Fruit fly (Drosophila melanogaster) whole organism, embryonic: ENCODE results near the gene Chchd2.

Source experiments
- ATbp ChIP-seq: fragments of 200-800 bp; sonication (Bioruptor generic); optimal IDR thresholded peaks from 2 replicates; lab custom pipeline; 2017; ENCODE audit warnings: missing biosample characterization, mild to moderate bottlenecking, missing genetic modification characterization, missing genetic modification reagents
- Awh ChIP-seq: fragments of 200-800 bp; sonication (Bioruptor generic); IDR thresholded peaks from 2 replicates; pipeline ENCODE4, ENCODE4 v1.3.6; 2022; ENCODE audit warnings: missing biosample characterization, missing genetic modification characterization
- C15 ChIP-seq: fragments of 200-800 bp; sonication (Bioruptor generic); IDR thresholded peaks from 3 replicates; pipeline ENCODE4 v1.3.6; 2022; ENCODE audit warnings: missing biosample characterization, missing genetic modification characterization
- CG10462 ChIP-seq: fragments of 200-800 bp; sonication (Bioruptor generic); optimal IDR thresholded peaks from 2 replicates; lab custom pipeline; 2016; ENCODE audit warnings: missing biosample characterization, missing genetic modification characterization
- CG10959 ChIP-seq: fragments of 200-800 bp; sonication (Bioruptor generic); IDR thresholded peaks from 2 replicates; pipeline ENCODE4 v1.3.6; 2022; ENCODE audit warnings: missing biosample characterization, missing genetic modification characterization
- CG11085 ChIP-seq: fragments of 200-800 bp; sonication (Bioruptor generic); IDR thresholded peaks from 2 replicates; pipeline ENCODE4 v1.3.6; 2022; ENCODE audit warnings: missing biosample characterization, missing genetic modification characterization
- CG11695 ChIP-seq: fragments of 200-800 bp; sonication (Bioruptor generic); IDR thresholded peaks from 3 replicates; pipeline ENCODE4 v1.3.6; 2022; ENCODE audit warnings: missing biosample characterization, missing genetic modification characterization
- CG11696 ChIP-seq: fragments of 200-800 bp; sonication (Bioruptor generic); IDR thresholded peaks from 2 replicates; pipeline ENCODE4 v1.3.6; 2022; ENCODE audit warnings: missing biosample characterization, missing genetic modification characterization
- CG12391 ChIP-seq: fragments of 200-800 bp; sonication (Bioruptor generic); optimal IDR thresholded peaks from 3 replicates; lab custom pipeline; 2018; ENCODE audit warnings: missing biosample characterization, mild to moderate bottlenecking, missing genetic modification characterization, moderate library complexity
- CG13296 ChIP-seq: fragments of 200-800 bp; sonication (Bioruptor generic); optimal IDR thresholded peaks from 3 replicates; lab custom pipeline; 2018; ENCODE audit warnings: missing biosample characterization, mild to moderate bottlenecking, missing genetic modification characterization
- CG15269 ChIP-seq: fragments of 200-800 bp; sonication (Bioruptor generic); optimal IDR thresholded peaks from 2 replicates; lab custom pipeline; 2018; ENCODE audit warnings: missing biosample characterization, mild to moderate bottlenecking, missing genetic modification characterization, moderate library complexity
- CG1529 ChIP-seq: fragments of 200-800 bp; sonication (Bioruptor generic); optimal IDR thresholded peaks from 3 replicates; lab custom pipeline; 2018; ENCODE audit warnings: missing biosample characterization, missing genetic modification characterization
- CG16813 ChIP-seq: fragments of 200-800 bp; sonication (Bioruptor generic); IDR thresholded peaks from 3 replicates; pipeline ENCODE4 v1.3.6; 2022; ENCODE audit warnings: missing biosample characterization, missing genetic modification characterization; ENCODE audit not compliant: partially characterized antibody
- CG17912 ChIP-seq: fragments of 200-800 bp; sonication (Bioruptor generic); optimal IDR thresholded peaks from 2 replicates; lab custom pipeline; 2018; ENCODE audit warnings: missing biosample characterization, mild to moderate bottlenecking, missing genetic modification characterization
- CG3838 ChIP-seq: fragments of 200-800 bp; sonication (Bioruptor generic); optimal IDR thresholded peaks from 3 replicates; lab custom pipeline; 2016; ENCODE audit warnings: missing biosample characterization, missing genetic modification characterization
- CG4282 ChIP-seq: fragments of 200-800 bp; sonication (Bioruptor generic); optimal IDR thresholded peaks from 2 replicates; lab custom pipeline; 2016; ENCODE audit warnings: missing biosample characterization, missing genetic modification characterization
- CG7271 ChIP-seq: fragments of 200-800 bp; sonication (Bioruptor generic); optimal IDR thresholded peaks from 2 replicates; lab custom pipeline; 2018; ENCODE audit warnings: missing biosample characterization, mild to moderate bottlenecking, missing genetic modification characterization, moderate library complexity
- CG8765 ChIP-seq: fragments of 200-800 bp; sonication (Bioruptor generic); IDR thresholded peaks from 2 replicates; pipeline ENCODE4 v1.3.6; 2022; ENCODE audit warnings: missing biosample characterization, missing genetic modification characterization
- Dfd ChIP-seq, 2 experiments: fragments of >200 bp; optimal IDR thresholded peaks; 2 replicates each; lab custom pipeline; 2017; ENCODE audit warnings: missing biosample characterization in 2 of 2, missing genetic modification characterization in 2 of 2
- Doc3 ChIP-seq: fragments of 200-800 bp; sonication (Bioruptor generic); IDR thresholded peaks from 3 replicates; pipeline ENCODE4 v1.3.6; 2022; ENCODE audit warnings: missing biosample characterization, missing genetic modification characterization; ENCODE audit not compliant: partially characterized antibody
- Fer1 ChIP-seq: fragments of 200-800 bp; sonication (Bioruptor generic); optimal IDR thresholded peaks from 2 replicates; lab custom pipeline; 2017; ENCODE audit warnings: missing biosample characterization, mild to moderate bottlenecking, missing genetic modification characterization
- H15 ChIP-seq: fragments of 200-800 bp; sonication (Bioruptor generic); IDR thresholded peaks from 3 replicates; pipeline ENCODE4 v1.3.6; 2022; ENCODE audit warnings: missing biosample characterization, missing genetic modification characterization
- HLH54F ChIP-seq: fragments of 200-800 bp; sonication (Bioruptor generic); optimal IDR thresholded peaks from 3 replicates; lab custom pipeline; 2016; ENCODE audit warnings: missing biosample characterization, missing genetic modification characterization
- HmgD ChIP-seq: fragments of 200-800 bp; sonication (Bioruptor generic); optimal IDR thresholded peaks from 3 replicates; lab custom pipeline; 2016; ENCODE audit warnings: missing biosample characterization, missing genetic modification characterization
- Hsf ChIP-seq: fragments of 200-800 bp; sonication (Bioruptor generic); optimal IDR thresholded peaks from 3 replicates; lab custom pipeline; 2016; ENCODE audit warnings: missing biosample characterization, missing genetic modification characterization
- MBD-R2 ChIP-seq: fragments of 200-800 bp; sonication (Bioruptor generic); IDR thresholded peaks from 2 replicates; pipeline ENCODE4 v1.3.6; 2022; ENCODE audit warnings: missing biosample characterization, missing genetic modification characterization
- Max ChIP-seq: fragments of 200-800 bp; sonication (Bioruptor generic); optimal IDR thresholded peaks from 2 replicates; lab custom pipeline; 2016; ENCODE audit warnings: missing biosample characterization, mild to moderate bottlenecking, missing genetic modification characterization
- Opbp ChIP-seq: fragments of 200-800 bp; sonication (Bioruptor generic); IDR thresholded peaks from 3 replicates; pipeline ENCODE4 v1.3.6; 2022; ENCODE audit warnings: missing biosample characterization, missing genetic modification characterization; ENCODE audit not compliant: partially characterized antibody
- Spps ChIP-seq: fragments of 200-800 bp; sonication (Bioruptor generic); optimal IDR thresholded peaks from 2 replicates; lab custom pipeline; 2018; ENCODE audit warnings: missing biosample characterization, mild to moderate bottlenecking, missing genetic modification characterization
- Stat92E ChIP-seq, 3 experiments: fragments of >200 bp in 2 of 3; fragments of 200-800 bp in 1 of 3; sonication (Bioruptor generic) in 1 of 3; optimal IDR thresholded peaks; 2 replicates each; lab custom pipeline; 2017 to 2019; ENCODE audit warnings: missing biosample characterization in 3 of 3, missing genetic modification characterization in 3 of 3, mild to moderate bottlenecking in 1 of 3, moderate library complexity in 1 of 3
- amos ChIP-seq: fragments of 200-800 bp; sonication (Bioruptor generic); IDR thresholded peaks from 2 replicates; pipeline ENCODE4 v1.3.6; 2022; ENCODE audit warnings: missing biosample characterization, missing genetic modification characterization; ENCODE audit not compliant: partially characterized antibody
- bbx ChIP-seq: fragments of 200-800 bp; sonication (Bioruptor generic); IDR thresholded peaks from 2 replicates; pipeline ENCODE4 v1.3.6; 2022; ENCODE audit warnings: missing biosample characterization, missing genetic modification characterization; ENCODE audit not compliant: partially characterized antibody
- br ChIP-seq: fragments of >200 bp; optimal IDR thresholded peaks from 2 replicates; lab custom pipeline; 2017
- danr ChIP-seq: fragments of 200-800 bp; sonication (Bioruptor generic); IDR thresholded peaks from 2 replicates; pipeline ENCODE4 v1.3.6; 2022; ENCODE audit warnings: missing biosample characterization, missing genetic modification characterization
- dysf ChIP-seq: fragments of 200-800 bp; sonication (Bioruptor generic); IDR thresholded peaks from 3 replicates; pipeline ENCODE4 v1.3.6; 2022; ENCODE audit warnings: missing biosample characterization, missing genetic modification characterization
- emc ChIP-seq: fragments of 200-800 bp; sonication (Bioruptor generic); optimal IDR thresholded peaks from 2 replicates; lab custom pipeline; 2016; ENCODE audit warnings: missing biosample characterization, missing genetic modification characterization
- gsb ChIP-seq: fragments of 200-800 bp; sonication (Bioruptor generic); IDR thresholded peaks from 2 replicates; pipeline ENCODE4 v1.3.6; 2022; ENCODE audit warnings: missing biosample characterization, missing genetic modification characterization
- gsb-n ChIP-seq: fragments of 200-800 bp; sonication (Bioruptor generic); optimal IDR thresholded peaks from 3 replicates; lab custom pipeline; 2018; ENCODE audit warnings: missing biosample characterization, mild to moderate bottlenecking, missing genetic modification characterization
- ind ChIP-seq: fragments of 200-800 bp; sonication (Bioruptor generic); optimal IDR thresholded peaks from 3 replicates; lab custom pipeline; 2016; ENCODE audit warnings: missing biosample characterization, missing genetic modification characterization
- lab ChIP-seq: fragments of 200-800 bp; sonication (Bioruptor generic); optimal IDR thresholded peaks from 3 replicates; lab custom pipeline; 2017; ENCODE audit warnings: missing biosample characterization, missing genetic modification characterization, mild to moderate bottlenecking, moderate library complexity, missing genetic modification reagents
- nerfin-2 ChIP-seq: fragments of 200-800 bp; sonication (Bioruptor generic); IDR thresholded peaks from 2 replicates; pipeline ENCODE4 v1.3.6; 2022; ENCODE audit warnings: missing biosample characterization, missing genetic modification characterization; ENCODE audit not compliant: partially characterized antibody
- prd ChIP-seq, 3 experiments: fragments of >200 bp in 2 of 3; fragments of 200-800 bp in 1 of 3; sonication (Bioruptor generic) in 1 of 3; optimal IDR thresholded peaks in 2 of 3; IDR thresholded peaks in 1 of 3; 2 replicates in 2 of 3; 3 replicates in 1 of 3; pipeline versions ENCODE4 v1.3.6 to Lab custom; 2017 to 2022; ENCODE audit warnings: missing biosample characterization in 1 of 3, missing genetic modification characterization in 1 of 3
- pzg ChIP-seq: fragments of 200-800 bp; sonication (Bioruptor generic); optimal IDR thresholded peaks from 3 replicates; lab custom pipeline; 2018; ENCODE audit warnings: missing biosample characterization, mild to moderate bottlenecking, missing genetic modification characterization, moderate library complexity
- shn ChIP-seq: fragments of 200-800 bp; sonication (Bioruptor generic); optimal IDR thresholded peaks from 3 replicates; lab custom pipeline; 2016; ENCODE audit warnings: missing biosample characterization, missing genetic modification characterization
- slou ChIP-seq: fragments of 200-800 bp; sonication (Bioruptor generic); optimal IDR thresholded peaks from 3 replicates; lab custom pipeline; 2016; ENCODE audit warnings: missing biosample characterization, missing genetic modification characterization
- slp2 ChIP-seq: fragments of 200-800 bp; sonication (Bioruptor generic); optimal IDR thresholded peaks from 2 replicates; lab custom pipeline; 2016; ENCODE audit warnings: missing biosample characterization, missing genetic modification characterization
- ssp ChIP-seq: fragments of 200-800 bp; sonication (Bioruptor generic); IDR thresholded peaks from 2 replicates; pipeline ENCODE4 v1.3.6; 2022; ENCODE audit warnings: missing biosample characterization, missing genetic modification characterization
- tap ChIP-seq: fragments of 200-800 bp; optimal IDR thresholded peaks from 3 replicates; lab custom pipeline; 2019; ENCODE audit warnings: missing biosample characterization, mild to moderate bottlenecking, missing genetic modification characterization, moderate library complexity
- trem ChIP-seq: fragments of 200-800 bp; optimal IDR thresholded peaks from 3 replicates; lab custom pipeline; 2019; ENCODE audit warnings: missing biosample characterization, mild to moderate bottlenecking, missing genetic modification characterization, moderate library complexity
- twi ChIP-seq: fragments of 200-800 bp; optimal IDR thresholded peaks from 2 replicates; lab custom pipeline; 2019; ENCODE audit warnings: missing biosample characterization, mild to moderate bottlenecking, missing genetic modification characterization, moderate library complexity

Chchd2 gene

DNA sequence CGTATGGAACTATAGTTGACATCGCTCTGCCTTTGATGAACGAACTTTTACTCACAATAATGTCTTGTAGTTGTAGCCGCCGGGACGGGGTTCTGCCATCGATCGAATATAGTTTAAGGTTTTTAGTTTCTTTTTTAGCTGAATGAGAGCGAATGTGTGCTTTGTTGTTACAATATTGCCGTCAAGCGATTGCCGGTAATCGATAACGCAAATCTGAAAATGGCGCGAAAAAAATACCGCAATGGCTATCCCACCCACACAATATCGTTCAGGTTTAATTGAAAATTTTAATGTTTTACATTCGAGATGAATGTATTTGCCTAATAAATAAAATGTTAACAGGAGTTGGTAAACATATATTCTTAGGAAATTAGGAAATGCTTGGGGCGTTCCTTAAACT lies 10.3 kb downstream of the Chchd2 start, which contains the start of gene xmas (continued):
- TF ChIP-seq CG16813 (GFP tag; lab: Robert Waterston, UW) (no peak), Opbp (GFP tag; lab: Robert Waterston, UW) (0 out of 3 replicates have a peak, but pooled peaks have one; percentile 20), danr (GFP tag; lab: Robert Waterston, UW) (no peak), twi (tag; lab: Kevin White, UChicago) (no peak), Doc3 (GFP tag; lab: Robert Waterston, UW) (0 out of 3 replicates have a peak, but pooled peaks have one; percentile 15), CG10959 (GFP tag; lab: Robert Waterston, UW) (no peak), CG11696 (GFP tag; lab: Robert Waterston, UW) (no peak), gsb (GFP tag; lab: Robert Waterston, UW) (no peak), amos (GFP tag; lab: Robert Waterston, UW) (peak; percentile 23; the same call in 1 of the 2 replicates), CG4282 (no peak), nerfin-2 (GFP tag; lab: Robert Waterston, UW) (0 out of 2 replicates have a peak, but pooled peaks have one; percentile 15), pzg (GFP tag; lab: Kevin White, UChicago) (peak; percentile 27), MBD-R2 (peak; percentile 49; the same call in 1 of the 2 replicates), bbx (peak; percentile 46; the same call in 1 of the 2 replicates), Spps (no peak), CG12391 (no peak)

DNA sequence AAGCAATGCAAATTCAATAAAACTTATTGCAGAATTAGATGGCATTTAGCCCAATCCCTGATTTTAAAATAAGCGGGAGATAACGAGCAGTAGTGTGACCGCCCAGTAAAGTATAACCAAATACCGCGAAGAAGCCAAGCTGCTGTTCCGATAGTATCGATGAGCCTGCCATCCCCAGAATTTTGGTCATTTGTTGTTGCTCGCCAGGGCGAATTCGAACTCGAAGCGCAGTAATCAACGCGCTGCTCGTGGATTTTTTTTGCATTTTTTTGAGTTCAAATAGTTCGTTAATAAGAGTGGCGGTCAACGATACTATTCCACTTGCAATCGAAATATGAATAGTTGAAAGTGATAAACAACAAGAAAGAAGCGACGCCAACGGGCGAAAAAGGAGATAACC lies 11.0 kb downstream of the Chchd2 start, which contains the start of gene baz:
Gene baz, plus strand, starts transcription at position 188 of the 400 bp plus-strand sequence.
- no peak for TF ChIP-seq slp2 (GFP tag; lab: Kevin White, UChicago)
- TF ChIP-seq Dfd (GFP tag; optimal IDR thresholded peaks at IDR 0.05; lab: Kevin White, UChicago): no peak
- peak; percentile 34 for TF ChIP-seq HmgD
- no peak for TF ChIP-seq slou (GFP tag; lab: Kevin White, UChicago)
- TF ChIP-seq br (lab: Kevin White, UChicago): no peak
- TF ChIP-seq lab (GFP tag; lab: Kevin White, UChicago): no peak
- TF ChIP-seq emc (GFP tag; lab: Kevin White, UChicago): no peak
- no peak for TF ChIP-seq C15 (GFP tag; lab: Robert Waterston, UW)
- TF ChIP-seq HLH54F (GFP tag; lab: Kevin White, UChicago): no peak
- TF ChIP-seq CG15269 (tag; lab: Kevin White, UChicago): no peak
- TF ChIP-seq CG8765: 0 out of 2 replicates have a peak, but pooled peaks have one; percentile 6
- TF ChIP-seq trem (tag; lab: Kevin White, UChicago): peak; percentile 66
- TF ChIP-seq H15 (GFP tag; lab: Robert Waterston, UW): no peak
- TF ChIP-seq gsb-n: no peak
- TF ChIP-seq Max: no peak
- no peak for TF ChIP-seq CG11695
- no peak for TF ChIP-seq Hsf (GFP tag; lab: Kevin White, UChicago)
- TF ChIP-seq shn (GFP tag; lab: Kevin White, UChicago): no peak
- no peak for TF ChIP-seq tap (tag; lab: Kevin White, UChicago)
- no peak for TF ChIP-seq dysf (GFP tag; lab: Robert Waterston, UW)
- no peak for TF ChIP-seq CG3838 (GFP tag; lab: Kevin White, UChicago)
- no peak for TF ChIP-seq ssp (GFP tag; lab: Robert Waterston, UW)
- no peak for TF ChIP-seq CG1529 (GFP tag; lab: Kevin White, UChicago)
- no peak for TF ChIP-seq CG17912 (GFP tag; lab: Kevin White, UChicago)
- TF ChIP-seq CG7271 (tag; lab: Kevin White, UChicago): no peak
- no peak for TF ChIP-seq ATbp (GFP tag; lab: Kevin White, UChicago)
- TF ChIP-seq Awh: no peak
- TF ChIP-seq Fer1 (GFP tag; lab: Kevin White, UChicago): no peak
- TF ChIP-seq CG13296 (GFP tag; lab: Kevin White, UChicago): no peak
- no peak for TF ChIP-seq CG11085
- peak; percentile 92 for TF ChIP-seq Opbp (GFP tag; lab: Robert Waterston, UW)
- TF ChIP-seq prd (optimal IDR thresholded peaks at IDR 0.05; lab: Kevin White, UChicago): no peak
- 0 out of 3 replicates have a peak, but pooled peaks have one; percentile 13 for TF ChIP-seq prd (GFP tag; IDR thresholded peaks at IDR 0.05; lab: Robert Waterston, UW)
- no peak for TF ChIP-seq ind (GFP tag; lab: Kevin White, UChicago)
- peak in 1 of 3 experiments; percentile 46 for TF ChIP-seq Stat92E (GFP tag; optimal IDR thresholded peaks at IDR 0.05; lab: Kevin White, UChicago)
- no peak for TF ChIP-seq CG10462 (GFP tag; lab: Kevin White, UChicago)
